Fruit fly (Drosophila melanogaster) whole organism, prepupa: ENCODE measurements around the gene CG33645.

ENCODE experiments used
- CG10631 ChIP-seq: fragments of 200-800 bp; sonication (Bioruptor generic); optimal IDR thresholded peaks from 2 replicates; lab custom pipeline; 2016; ENCODE audit warnings: missing biosample characterization, missing genetic modification characterization
- CG10669 ChIP-seq: fragments of 200-800 bp; sonication (Bioruptor generic); optimal IDR thresholded peaks from 3 replicates; lab custom pipeline; 2018; ENCODE audit warnings: missing biosample characterization, mild to moderate bottlenecking, missing genetic modification characterization, moderate library complexity
- CG11762 ChIP-seq: fragments of 200-800 bp; sonication (Bioruptor generic); optimal IDR thresholded peaks from 3 replicates; lab custom pipeline; 2016; ENCODE audit warnings: missing biosample characterization, missing genetic modification characterization; ENCODE audit not compliant: insufficient read depth
- CG11902 ChIP-seq: fragments of 200-800 bp; sonication (Bioruptor generic); optimal IDR thresholded peaks from 3 replicates; lab custom pipeline; 2016; ENCODE audit warnings: missing biosample characterization, missing genetic modification characterization
- CG15336 ChIP-seq: fragments of 200-800 bp; sonication (Bioruptor generic); IDR thresholded peaks from 2 replicates; pipeline ENCODE4 v1.3.6; 2022; ENCODE audit warnings: missing biosample characterization, missing genetic modification characterization
- CG1621 ChIP-seq: fragments of 200-800 bp; sonication (Bioruptor generic); optimal IDR thresholded peaks from 3 replicates; lab custom pipeline; 2018; ENCODE audit warnings: missing biosample characterization, mild to moderate bottlenecking, missing genetic modification characterization
- CG3032 ChIP-seq: fragments of 200-800 bp; optimal IDR thresholded peaks from 2 replicates; lab custom pipeline; 2019; ENCODE audit warnings: missing biosample characterization, mild to moderate bottlenecking, missing genetic modification characterization, moderate library complexity
- CG31627 ChIP-seq: fragments of 200-800 bp; sonication (Bioruptor generic); optimal IDR thresholded peaks from 3 replicates; lab custom pipeline; 2016; ENCODE audit warnings: missing biosample characterization, missing genetic modification characterization
- CG32006 ChIP-seq: fragments of 200-800 bp; sonication (Bioruptor generic); optimal IDR thresholded peaks from 3 replicates; lab custom pipeline; 2017; ENCODE audit warnings: missing biosample characterization, mild to moderate bottlenecking, missing genetic modification characterization
- CG3919 ChIP-seq: fragments of 200-800 bp; sonication (Bioruptor generic); optimal IDR thresholded peaks from 3 replicates; lab custom pipeline; 2016; ENCODE audit warnings: missing biosample characterization, missing genetic modification characterization
- CG6163 ChIP-seq: fragments of 200-800 bp; sonication (Bioruptor generic); IDR thresholded peaks from 3 replicates; pipeline ENCODE4 v1.3.6; 2022; ENCODE audit warnings: missing biosample characterization, missing genetic modification characterization
- CG6276 ChIP-seq: fragments of 200-800 bp; sonication (Bioruptor generic); optimal IDR thresholded peaks from 2 replicates; lab custom pipeline; 2017; ENCODE audit warnings: missing biosample characterization, mild to moderate bottlenecking, missing genetic modification characterization
- CG6792 ChIP-seq: fragments of 200-800 bp; sonication (Bioruptor generic); optimal IDR thresholded peaks from 3 replicates; lab custom pipeline; 2016; ENCODE audit warnings: missing biosample characterization, missing genetic modification characterization
- CG6808 ChIP-seq: fragments of 200-800 bp; sonication (Bioruptor generic); optimal IDR thresholded peaks from 3 replicates; lab custom pipeline; 2017; ENCODE audit warnings: missing biosample characterization, missing genetic modification characterization, mild to moderate bottlenecking, moderate library complexity, missing genetic modification reagents
- CG7368 ChIP-seq: fragments of 200-800 bp; sonication (Bioruptor generic); optimal IDR thresholded peaks from 3 replicates; lab custom pipeline; 2016; ENCODE audit warnings: missing biosample characterization, missing genetic modification characterization
- CG8119 ChIP-seq: fragments of 200-800 bp; sonication (Bioruptor generic); IDR thresholded peaks from 3 replicates; pipeline ENCODE4 v1.3.6; 2022; ENCODE audit warnings: missing biosample characterization, missing genetic modification characterization
- CG8319 ChIP-seq: fragments of 200-800 bp; sonication (Bioruptor generic); optimal IDR thresholded peaks from 3 replicates; lab custom pipeline; 2016; ENCODE audit warnings: missing biosample characterization, missing genetic modification characterization
- CG9139 ChIP-seq: fragments of 200-800 bp; sonication (Bioruptor generic); optimal IDR thresholded peaks from 3 replicates; lab custom pipeline; 2017; ENCODE audit warnings: missing biosample characterization, mild to moderate bottlenecking, missing genetic modification characterization
- Eip75B ChIP-seq: fragments of 200-800 bp; sonication (Bioruptor generic); optimal IDR thresholded peaks from 3 replicates; lab custom pipeline; 2016; ENCODE audit warnings: missing biosample characterization, missing genetic modification characterization
- Eip78C ChIP-seq: fragments of 200-800 bp; sonication (Bioruptor generic); peaks from one replicate; lab custom pipeline; 2016; ENCODE audit warnings: missing biosample characterization, missing genetic modification characterization
- Eip93F ChIP-seq: fragments of 200-800 bp; sonication (Bioruptor generic); optimal IDR thresholded peaks from 2 replicates; lab custom pipeline; 2016; ENCODE audit warnings: missing biosample characterization, mild to moderate bottlenecking, missing genetic modification characterization
- Gug ChIP-seq: fragments of 200-800 bp; sonication (Bioruptor generic); IDR thresholded peaks from 2 replicates; pipeline ENCODE4 v1.3.6; 2022; ENCODE audit warnings: missing biosample characterization, missing genetic modification characterization
- Hr39 ChIP-seq: fragments of 200-800 bp; sonication (Bioruptor generic); optimal IDR thresholded peaks from 2 replicates; lab custom pipeline; 2016; ENCODE audit warnings: missing biosample characterization, missing genetic modification characterization
- Hr4 ChIP-seq: fragments of 200-800 bp; sonication (Bioruptor generic); optimal IDR thresholded peaks from 3 replicates; lab custom pipeline; 2016; ENCODE audit warnings: missing biosample characterization, missing genetic modification characterization
- Lpt ChIP-seq: fragments of 200-800 bp; sonication (Bioruptor generic); optimal IDR thresholded peaks from 3 replicates; lab custom pipeline; 2016; ENCODE audit warnings: missing biosample characterization, missing genetic modification characterization
- OdsH ChIP-seq: fragments of 200-800 bp; sonication (Bioruptor generic); optimal IDR thresholded peaks from 3 replicates; lab custom pipeline; 2016; ENCODE audit warnings: missing biosample characterization, missing genetic modification characterization
- Sox102F ChIP-seq: fragments of 200-800 bp; sonication (Bioruptor generic); optimal IDR thresholded peaks from 2 replicates; lab custom pipeline; 2016; ENCODE audit warnings: missing biosample characterization, mild to moderate bottlenecking, missing genetic modification characterization
- acj6 ChIP-seq: fragments of 200-800 bp; sonication (Bioruptor generic); optimal IDR thresholded peaks from 3 replicates; lab custom pipeline; 2016; ENCODE audit warnings: missing biosample characterization, missing genetic modification characterization
- dsx ChIP-seq: fragments of 200-800 bp; optimal IDR thresholded peaks from 3 replicates; lab custom pipeline; 2019; ENCODE audit warnings: missing biosample characterization, mild to moderate bottlenecking, missing genetic modification characterization, moderate library complexity; ENCODE audit not compliant: poor library complexity, severe bottlenecking
- eg ChIP-seq: fragments of 200-800 bp; sonication (Bioruptor generic); IDR thresholded peaks from 3 replicates; pipeline ENCODE4 v1.3.6; 2022; ENCODE audit warnings: missing biosample characterization, missing genetic modification characterization
- lz ChIP-seq: fragments of 200-800 bp; sonication (Bioruptor generic); optimal IDR thresholded peaks from 3 replicates; lab custom pipeline; 2016; ENCODE audit warnings: missing biosample characterization, missing genetic modification characterization
- net ChIP-seq: fragments of 200-800 bp; sonication (Bioruptor generic); optimal IDR thresholded peaks from 3 replicates; lab custom pipeline; 2016; ENCODE audit warnings: missing biosample characterization, missing genetic modification characterization
- pdm3 ChIP-seq: fragments of 200-800 bp; sonication (Bioruptor generic); optimal IDR thresholded peaks from 3 replicates; lab custom pipeline; 2016; ENCODE audit warnings: missing biosample characterization, missing genetic modification characterization
- salr ChIP-seq, 2 experiments: fragments of 200-800 bp; sonication (Bioruptor generic); optimal IDR thresholded peaks; 3 replicates each; lab custom pipeline; 2016 to 2018; ENCODE audit warnings: missing biosample characterization in 2 of 2, missing genetic modification characterization in 2 of 2, mild to moderate bottlenecking in 1 of 2
- spab ChIP-seq: fragments of 200-800 bp; sonication (Bioruptor generic); optimal IDR thresholded peaks from 2 replicates; lab custom pipeline; 2017; ENCODE audit warnings: missing biosample characterization, mild to moderate bottlenecking, missing genetic modification characterization, missing genetic modification reagents
- ss ChIP-seq, 2 experiments: fragments of 200-800 bp; sonication (Bioruptor generic); optimal IDR thresholded peaks; 2 replicates in 1 of 2; 3 replicates in 1 of 2; lab custom pipeline; 2017 to 2018; ENCODE audit warnings: mild to moderate bottlenecking in 2 of 2, missing biosample characterization in 2 of 2, missing genetic modification characterization in 2 of 2, moderate library complexity in 1 of 2
- svp ChIP-seq: fragments of 200-800 bp; sonication (Bioruptor generic); peaks from one replicate; lab custom pipeline; 2016; ENCODE audit warnings: missing biosample characterization, missing genetic modification characterization
- vri ChIP-seq: fragments of 200-800 bp; sonication (Bioruptor generic); optimal IDR thresholded peaks from 3 replicates; lab custom pipeline; 2016; ENCODE audit warnings: missing biosample characterization, mild to moderate bottlenecking, missing genetic modification characterization

CG33645 gene

dm6 chr2L:13550488-13551033 lies 17.9 kb downstream of the CG33645 start:
- TF ChIP-seq svp (GFP tag; lab: Kevin White, UChicago) (peak; percentile 92), CG6808 (GFP tag; lab: Kevin White, UChicago) (peak; percentile 67), vri (no peak), CG3919 (GFP tag; lab: Kevin White, UChicago) (peak; percentile 17), Eip93F (GFP tag; lab: Kevin White, UChicago) (no peak), CG8319 (no peak), CG6163 (GFP tag; lab: Robert Waterston, UW) (peak; percentile 24; the same call in 1 of the 3 replicates), CG32006 (GFP tag; lab: Kevin White, UChicago) (peak; percentile 4), CG15336 (no peak), CG10669 (peak; percentile 29), eg (GFP tag; lab: Robert Waterston, UW) (peak; percentile 74; the same call in 2 of the 3 replicates), acj6 (no peak), ss (GFP tag; optimal IDR thresholded peaks at IDR 0.05; lab: Kevin White, UChicago) (peak; percentile 54 to 73), CG3032 (tag; lab: Kevin White, UChicago) (peak; percentile 11), CG6276 (peak; percentile 67), dsx (GFP tag; lab: Kevin White, UChicago) (peak; percentile 29), lz (GFP tag; lab: Kevin White, UChicago) (no peak), Lpt (peak; percentile 12), spab (GFP tag; lab: Kevin White, UChicago) (peak; percentile 34), CG1621 (tag; lab: Kevin White, UChicago) (peak; percentile 5), CG9139 (peak; percentile 66), salr (GFP tag; optimal IDR thresholded peaks at IDR 0.05; lab: Kevin White, UChicago) (peak in 1 of 2 experiments; percentile 6)

DNA sequence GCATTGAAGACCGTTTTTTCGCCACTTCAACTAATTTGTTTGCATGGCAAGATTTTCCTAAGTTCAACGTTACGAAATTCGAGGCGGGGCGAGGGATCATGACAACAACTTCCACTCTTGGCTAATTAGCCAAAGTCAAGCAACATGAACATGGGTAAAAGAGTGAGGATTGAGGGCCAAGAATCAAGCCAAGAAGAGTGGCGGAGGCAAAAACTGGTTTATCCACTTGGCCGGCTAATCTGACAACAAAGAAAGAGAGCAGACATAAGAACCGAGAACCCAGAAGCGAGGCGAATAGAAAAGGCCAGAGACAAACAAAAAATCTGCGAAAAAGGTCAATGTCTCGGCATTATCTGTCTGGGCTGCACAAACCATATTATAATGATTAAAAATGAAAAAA lies 20.1 kb downstream of the CG33645 start:
- TF ChIP-seq Eip93F (GFP tag; lab: Kevin White, UChicago) (no peak), ss (GFP tag; optimal IDR thresholded peaks at IDR 0.05; lab: Kevin White, UChicago) (peak in 1 of 2 experiments; percentile 31), Hr39 (no peak), dsx (GFP tag; lab: Kevin White, UChicago) (peak; percentile 46), svp (GFP tag; lab: Kevin White, UChicago) (peak; percentile 62), CG6792 (GFP tag; lab: Kevin White, UChicago) (no peak)

dm6 chr2L:13554547-13555159 lies 22.0 kb downstream of the CG33645 start:
- peak; percentile 24 for TF ChIP-seq CG6808 (GFP tag; lab: Kevin White, UChicago)
- no peak for TF ChIP-seq CG8119 (GFP tag; lab: Robert Waterston, UW)
- TF ChIP-seq Lpt: peak; percentile 46
- peak; percentile 1 for TF ChIP-seq Eip75B (GFP tag; lab: Kevin White, UChicago)
- no peak for TF ChIP-seq pdm3
- no peak for TF ChIP-seq Eip93F (GFP tag; lab: Kevin White, UChicago)
- TF ChIP-seq CG6276: no peak
- peak; percentile 3 for TF ChIP-seq Sox102F (GFP tag; lab: Kevin White, UChicago)
- TF ChIP-seq dsx (GFP tag; lab: Kevin White, UChicago): peak; percentile 14
- TF ChIP-seq CG11902: no peak
- TF ChIP-seq CG6163 (GFP tag; lab: Robert Waterston, UW): peak; percentile 47; the same call in 2 of the 3 replicates
- peak in 1 of 2 experiments; percentile 35 for TF ChIP-seq ss (GFP tag; optimal IDR thresholded peaks at IDR 0.05; lab: Kevin White, UChicago)
- peak; percentile 52 for TF ChIP-seq Eip78C (GFP tag; lab: Kevin White, UChicago)
- no peak for TF ChIP-seq Gug (GFP tag; lab: Robert Waterston, UW)

- TF ChIP-seq CG11762 (GFP tag; lab: Kevin White, UChicago) (no peak), Eip78C (GFP tag; lab: Kevin White, UChicago) (no peak), CG10631 (GFP tag; lab: Kevin White, UChicago) (no peak), CG6808 (GFP tag; lab: Kevin White, UChicago) (no peak), CG10669 (no peak), eg (GFP tag; lab: Robert Waterston, UW) (no peak), Sox102F (GFP tag; lab: Kevin White, UChicago) (no peak), CG31627 (GFP tag; lab: Kevin White, UChicago) (no peak), Hr4 (GFP tag; lab: Kevin White, UChicago) (no peak), OdsH (GFP tag; lab: Kevin White, UChicago) (no peak), net (no peak), CG7368 (GFP tag; lab: Kevin White, UChicago) (no peak), CG32006 (GFP tag; lab: Kevin White, UChicago) (no peak), Hr39 (no peak), CG8319 (no peak), Eip93F (GFP tag; lab: Kevin White, UChicago) (no peak), acj6 (no peak), lz (GFP tag; lab: Kevin White, UChicago) (no peak), vri (no peak)
These were observed 22.8 kb downstream of the CG33645 start for dm6 chr2L:13555397-13555796.
